Worm (Caenorhabditis elegans) whole organism, L3 larva: ENCODE measurements around the gene lias-1.
A peak's percentile ranks its signal among the peaks of the same experiment; 100 is the strongest.

Experiments
- R02D3.7 ChIP-seq: fragments of 150-350 bp; optimal IDR thresholded peaks from 2 replicates; lab custom pipeline; 2014; ENCODE audit warnings: missing biosample characterization, missing genetic modification characterization
- aly-2 ChIP-seq: fragments of 150-350 bp; optimal IDR thresholded peaks from 2 replicates; lab custom pipeline; 2014; ENCODE audit warnings: missing biosample characterization, missing genetic modification characterization
- elt-1 ChIP-seq: fragments of 150-350 bp; optimal IDR thresholded peaks from 2 replicates; lab custom pipeline; 2014; ENCODE audit warnings: missing biosample characterization, missing genetic modification characterization
- elt-2 ChIP-seq: sonication (generic microtip); optimal IDR thresholded peaks from 2 replicates; lab custom pipeline; 2016; ENCODE audit warnings: missing genetic modification reagents, mild to moderate bottlenecking, missing genetic modification characterization, missing compliant biosample characterization
- fos-1 ChIP-seq: fragments of 150-350 bp; optimal IDR thresholded peaks from 2 replicates; lab custom pipeline; 2014; ENCODE audit warnings: missing biosample characterization, missing genetic modification characterization
- nhr-25 ChIP-seq: sonication (generic microtip); optimal IDR thresholded peaks from 2 replicates; lab custom pipeline; 2017; ENCODE audit warnings: missing biosample characterization, missing genetic modification characterization
- nhr-28 ChIP-seq: fragments of 150-350 bp; optimal IDR thresholded peaks from 2 replicates; lab custom pipeline; 2014; ENCODE audit warnings: missing biosample characterization, missing genetic modification characterization
- pha-4 ChIP-seq: fragments of 150-350 bp; optimal IDR thresholded peaks from 2 replicates; lab custom pipeline; 2014; ENCODE audit warnings: missing biosample characterization, missing genetic modification reagents, missing genetic modification characterization
- ztf-11 ChIP-seq: fragments of 150-350 bp; optimal IDR thresholded peaks from 2 replicates; lab custom pipeline; 2014; ENCODE audit warnings: missing biosample characterization, missing genetic modification characterization
- ztf-4 ChIP-seq: fragments of 150-350 bp; optimal IDR thresholded peaks from 2 replicates; lab custom pipeline; 2014; ENCODE audit warnings: missing biosample characterization, missing genetic modification characterization

- TF ChIP-seq ztf-11 (tag; lab: Kevin White, UChicago) (no peak), nhr-28 (tag; lab: Kevin White, UChicago) (no peak), fos-1 (no peak), R02D3.7 (tag; lab: Kevin White, UChicago) (no peak), nhr-25 (tag; lab: Kevin White, UChicago) (no peak), aly-2 (tag; lab: Kevin White, UChicago) (no peak), elt-1 (no peak), elt-2 (tag; lab: Kevin White, UChicago) (peak; percentile 14), pha-4 (tag; lab: Kevin White, UChicago) (peak; percentile 95), ztf-4 (tag; lab: Kevin White, UChicago) (no peak)
Measured at ce11 chrIII:3509908-3510307, 5.0 kb upstream of the lias-1 start, which contains the start of the genes M01F1.4 and mrpl-35.
